Fruit fly (Drosophila melanogaster) whole organism, wandering third instar larva: Measurements from ENCODE around the gene Atg5.

Experiments used
- Abd-B ChIP-seq: fragments of >200 bp; optimal IDR thresholded peaks from 2 replicates; lab custom pipeline; 2017; ENCODE audit warnings: missing biosample characterization, missing genetic modification characterization
- CG32264 ChIP-seq: fragments of 200-800 bp; sonication (Bioruptor generic); optimal IDR thresholded peaks from 2 replicates; lab custom pipeline; 2016; ENCODE audit warnings: missing biosample characterization, missing genetic modification characterization
- CG9705 ChIP-seq: fragments of 200-800 bp; sonication (Bioruptor generic); optimal IDR thresholded peaks from 2 replicates; lab custom pipeline; 2018; ENCODE audit warnings: missing biosample characterization, mild to moderate bottlenecking, missing genetic modification characterization
- CrebA ChIP-seq: fragments of 200-800 bp; sonication (Bioruptor generic); optimal IDR thresholded peaks from 2 replicates; lab custom pipeline; 2016; ENCODE audit warnings: missing biosample characterization, mild to moderate bottlenecking, missing genetic modification characterization, borderline replicate concordance
- Dfd ChIP-seq: fragments of >200 bp; optimal IDR thresholded peaks from 2 replicates; lab custom pipeline; 2017; ENCODE audit warnings: missing biosample characterization, missing genetic modification characterization
- Dif ChIP-seq: fragments of 200-275, 200-300 bp; sonication (Bioruptor generic); optimal IDR thresholded peaks from 2 replicates; lab custom pipeline; 2018; ENCODE audit warnings: missing biosample characterization, missing genetic modification characterization; ENCODE audit not compliant: partially characterized antibody
- GATAd ChIP-seq: sonication (Bioruptor generic); optimal IDR thresholded peaks from 2 replicates; lab custom pipeline; 2016; ENCODE audit warnings: missing biosample characterization, missing genetic modification characterization
- HLH106 ChIP-seq: fragments of 200-800 bp; optimal IDR thresholded peaks from 3 replicates; lab custom pipeline; 2019; ENCODE audit warnings: missing biosample characterization, mild to moderate bottlenecking, missing genetic modification characterization, moderate library complexity
- Hnf4 ChIP-seq: fragments of 200-800 bp; sonication (Bioruptor generic); optimal IDR thresholded peaks from 2 replicates; lab custom pipeline; 2016; ENCODE audit warnings: missing biosample characterization, mild to moderate bottlenecking, missing genetic modification characterization
- Hr78 ChIP-seq: fragments of >200 bp; optimal IDR thresholded peaks from 2 replicates; lab custom pipeline; 2017; ENCODE audit warnings: missing biosample characterization, missing genetic modification characterization
- Hr83 ChIP-seq: fragments of 200-300 bp; sonication (Bioruptor generic); optimal IDR thresholded peaks from 2 replicates; lab custom pipeline; 2016; ENCODE audit warnings: missing biosample characterization, mild to moderate bottlenecking, missing genetic modification characterization, moderate library complexity; ENCODE audit not compliant: poor library complexity, severe bottlenecking
- Jra ChIP-seq: sonication (Bioruptor generic); optimal IDR thresholded peaks from 2 replicates; lab custom pipeline; 2016; ENCODE audit warnings: missing biosample characterization, missing genetic modification characterization
- Mio ChIP-seq: sonication (Bioruptor generic); optimal IDR thresholded peaks from 2 replicates; lab custom pipeline; 2016; ENCODE audit warnings: missing biosample characterization, missing genetic modification characterization
- Myc ChIP-seq: fragments of >200 bp; optimal IDR thresholded peaks from 2 replicates; lab custom pipeline; 2017
- N ChIP-seq: fragments of >200 bp; optimal IDR thresholded peaks from 2 replicates; lab custom pipeline; 2018; ENCODE audit warnings: missing biosample characterization, missing external identifiers, missing genetic modification characterization
- OdsH ChIP-seq: fragments of 200-800 bp; sonication (Bioruptor generic); optimal IDR thresholded peaks from 2 replicates; lab custom pipeline; 2016; ENCODE audit warnings: missing biosample characterization, mild to moderate bottlenecking, missing genetic modification characterization
- Rel ChIP-seq, 2 experiments: fragments of 200-800 bp; sonication (Bioruptor generic) in 1 of 2; optimal IDR thresholded peaks; 2 replicates in 1 of 2; 3 replicates in 1 of 2; lab custom pipeline; 2016 to 2019; ENCODE audit warnings: mild to moderate bottlenecking in 2 of 2, missing biosample characterization in 2 of 2, missing genetic modification characterization in 2 of 2, moderate library complexity in 1 of 2
- Sp1 ChIP-seq: fragments of 200-800 bp; sonication (Bioruptor generic); optimal IDR thresholded peaks from 3 replicates; lab custom pipeline; 2019; ENCODE audit warnings: missing biosample characterization, mild to moderate bottlenecking, missing genetic modification characterization, moderate library complexity
- Vsx2 ChIP-seq: fragments of 200-300, 225-300 bp; sonication (Bioruptor generic); optimal IDR thresholded peaks from 2 replicates; lab custom pipeline; 2018; ENCODE audit warnings: missing biosample characterization, missing genetic modification characterization; ENCODE audit not compliant: partially characterized antibody
- br ChIP-seq: fragments of 200-800 bp; sonication (Bioruptor generic); optimal IDR thresholded peaks from 2 replicates; lab custom pipeline; 2016; ENCODE audit warnings: missing biosample characterization, missing genetic modification characterization
- brk ChIP-seq: fragments of 200-800 bp; sonication (Bioruptor generic); optimal IDR thresholded peaks from 2 replicates; lab custom pipeline; 2016; ENCODE audit warnings: missing biosample characterization, mild to moderate bottlenecking, missing genetic modification characterization
- dl ChIP-seq, 2 experiments: fragments of 175-275, 200-275 bp in 1 of 2; fragments of 200-275 bp in 1 of 2; sonication (Bioruptor generic); optimal IDR thresholded peaks; lab custom pipeline; 2018; ENCODE audit warnings: mild to moderate bottlenecking in 2 of 2, missing biosample characterization in 2 of 2, missing genetic modification characterization in 2 of 2, moderate library complexity in 2 of 2; ENCODE audit not compliant: partially characterized antibody in 2 of 2, insufficient read depth in 1 of 2
- dmrt93B ChIP-seq: fragments of 200-800 bp; sonication (Bioruptor generic); optimal IDR thresholded peaks from 2 replicates; lab custom pipeline; 2018; ENCODE audit warnings: missing biosample characterization, mild to moderate bottlenecking, missing genetic modification characterization
- dsf ChIP-seq: sonication (Bioruptor generic); optimal IDR thresholded peaks from 2 replicates; lab custom pipeline; 2016; ENCODE audit warnings: missing biosample characterization, missing genetic modification characterization, borderline replicate concordance
- ey ChIP-seq: fragments of 200-800 bp; sonication (Bioruptor generic); optimal IDR thresholded peaks from 2 replicates; lab custom pipeline; 2016; ENCODE audit warnings: missing biosample characterization, missing genetic modification characterization
- foxo ChIP-seq, 2 experiments: fragments of 200-800 bp; sonication (Bioruptor generic); optimal IDR thresholded peaks; 2 replicates in 1 of 2; 3 replicates in 1 of 2; lab custom pipeline; 2016 to 2017; ENCODE audit warnings: missing biosample characterization in 2 of 2, missing genetic modification characterization in 2 of 2
- fru ChIP-seq: fragments of 200-800 bp; sonication (Bioruptor generic); optimal IDR thresholded peaks from 3 replicates; lab custom pipeline; 2016; ENCODE audit warnings: missing biosample characterization, mild to moderate bottlenecking, missing genetic modification characterization
- h ChIP-seq: fragments of 200-800 bp; sonication (Bioruptor generic); optimal IDR thresholded peaks from 3 replicates; lab custom pipeline; 2016; ENCODE audit warnings: missing biosample characterization, mild to moderate bottlenecking, missing genetic modification characterization
- jim ChIP-seq: fragments of 175-275, 200-325 bp; sonication (Bioruptor generic); optimal IDR thresholded peaks from 2 replicates; lab custom pipeline; 2016; ENCODE audit warnings: missing biosample characterization, mild to moderate bottlenecking, missing genetic modification characterization
- lola ChIP-seq: fragments of >200 bp; optimal IDR thresholded peaks from 2 replicates; lab custom pipeline; 2017; ENCODE audit warnings: missing biosample characterization, missing genetic modification characterization
- pan ChIP-seq: fragments of >200 bp; optimal IDR thresholded peaks from 2 replicates; lab custom pipeline; 2017
- psq ChIP-seq: fragments of 200-800 bp; sonication (Bioruptor generic); optimal IDR thresholded peaks from 3 replicates; lab custom pipeline; 2017; ENCODE audit warnings: missing biosample characterization, mild to moderate bottlenecking, missing genetic modification characterization, moderate library complexity
- rgr ChIP-seq: fragments of 200-800 bp; sonication (Bioruptor generic); optimal IDR thresholded peaks from 3 replicates; lab custom pipeline; 2016; ENCODE audit warnings: missing biosample characterization, mild to moderate bottlenecking, missing genetic modification characterization
- sage ChIP-seq: fragments of 200-800 bp; sonication (Bioruptor generic); optimal IDR thresholded peaks from 2 replicates; lab custom pipeline; 2016; ENCODE audit warnings: missing biosample characterization, mild to moderate bottlenecking, missing genetic modification characterization
- sv ChIP-seq: fragments of 200-800 bp; sonication (Bioruptor generic); optimal IDR thresholded peaks from 3 replicates; lab custom pipeline; 2016; ENCODE audit warnings: missing biosample characterization, missing genetic modification characterization
- tai ChIP-seq: sonication (Bioruptor generic); optimal IDR thresholded peaks from 2 replicates; lab custom pipeline; 2016; ENCODE audit warnings: missing biosample characterization, missing genetic modification characterization
- usp ChIP-seq: fragments of >200 bp; optimal IDR thresholded peaks from 2 replicates; lab custom pipeline; 2017; ENCODE audit warnings: missing biosample characterization, missing genetic modification characterization
- woc ChIP-seq: sonication (Bioruptor generic); optimal IDR thresholded peaks from 2 replicates; lab custom pipeline; 2016; ENCODE audit warnings: missing biosample characterization, mild to moderate bottlenecking, missing genetic modification characterization

The Atg5 gene

dm6 chrX:7305753-7306338 is 17.7 kb downstream of the Atg5 start (continued):
- no peak for TF ChIP-seq Vsx2 (GFP tag; lab: Kevin White, UChicago)
- TF ChIP-seq CrebA (GFP tag; lab: Kevin White, UChicago) = peak; percentile 38
- no peak for TF ChIP-seq Abd-B (GFP tag; lab: Kevin White, UChicago)
- TF ChIP-seq Myc (lab: Kevin White, UChicago) = no peak
- TF ChIP-seq, all 38 proteins: peak for 21

dm6 chrX:7304798-7305447 is 18.6 kb downstream of the Atg5 start:
- no peak for TF ChIP-seq Jra (GFP tag; lab: Kevin White, UChicago)
- peak; percentile 18 for TF ChIP-seq Hnf4 (GFP tag; lab: Kevin White, UChicago)
- TF ChIP-seq woc = no peak
- TF ChIP-seq Abd-B (GFP tag; lab: Kevin White, UChicago) = no peak
- TF ChIP-seq Sp1 (GFP tag; lab: Kevin White, UChicago) = peak; percentile 12
- no peak for TF ChIP-seq dsf (GFP tag; lab: Kevin White, UChicago)
- TF ChIP-seq brk = no peak
- no peak for TF ChIP-seq rgr (GFP tag; lab: Kevin White, UChicago)
- no peak for TF ChIP-seq Rel (GFP tag; optimal IDR thresholded peaks at IDR 0.05; lab: Kevin White, UChicago)
- no peak for TF ChIP-seq Rel (tag; optimal IDR thresholded peaks at IDR 0.05; lab: Kevin White, UChicago)
- TF ChIP-seq dl (GFP tag; optimal IDR thresholded peaks at IDR 0.05; lab: Kevin White, UChicago; ENCODE audit: insufficient read depth in 1 of 2, partially characterized antibody in 2 of 2) = no peak
- no peak for TF ChIP-seq h (GFP tag; lab: Kevin White, UChicago)
- no peak for TF ChIP-seq Hr78
- no peak for TF ChIP-seq lola (GFP tag; lab: Kevin White, UChicago)
- TF ChIP-seq sv (GFP tag; lab: Kevin White, UChicago) = no peak
- peak; percentile 94 for TF ChIP-seq psq (GFP tag; lab: Kevin White, UChicago)
- no peak for TF ChIP-seq tai (GFP tag; lab: Kevin White, UChicago)
- TF ChIP-seq jim (GFP tag; lab: Kevin White, UChicago) = peak; percentile 89
- TF ChIP-seq CrebA (GFP tag; lab: Kevin White, UChicago) = peak; percentile 69
- TF ChIP-seq dmrt93B (GFP tag; lab: Kevin White, UChicago) = no peak
- TF ChIP-seq foxo (GFP tag; optimal IDR thresholded peaks at IDR 0.05; lab: Kevin White, UChicago) = no peak
- no peak for TF ChIP-seq Hr83 (GFP tag; lab: Kevin White, UChicago)
- peak; percentile 16 for TF ChIP-seq br (GFP tag; lab: Kevin White, UChicago)
- no peak for TF ChIP-seq ey
- peak; percentile 53 for TF ChIP-seq fru (GFP tag; lab: Kevin White, UChicago)
- no peak for TF ChIP-seq OdsH
- TF ChIP-seq usp (GFP tag; lab: Kevin White, UChicago) = no peak
- TF ChIP-seq GATAd (GFP tag; lab: Kevin White, UChicago) = no peak
- no peak for TF ChIP-seq Dfd (GFP tag; lab: Kevin White, UChicago)
- peak; percentile 22 for TF ChIP-seq sage (GFP tag; lab: Kevin White, UChicago)
- no peak for TF ChIP-seq Myc (lab: Kevin White, UChicago)
- no peak for TF ChIP-seq Vsx2 (GFP tag; lab: Kevin White, UChicago)
- TF ChIP-seq HLH106 (tag; lab: Kevin White, UChicago) = peak; percentile 8
- no peak for TF ChIP-seq pan
- TF ChIP-seq N (GFP tag; lab: Kevin White, UChicago) = no peak
- no peak for TF ChIP-seq Mio (GFP tag; lab: Kevin White, UChicago)
- no peak for TF ChIP-seq CG32264
- no peak for TF ChIP-seq CG9705 (GFP tag; lab: Kevin White, UChicago)
- TF ChIP-seq Dif (GFP tag; lab: Kevin White, UChicago) = no peak
